Worm (Caenorhabditis elegans) whole organism, late embryonic: ENCODE measurements around the gene B0403.3.

ENCODE experiments used
- C08G9.2 ChIP-seq: sonication (generic microtip); optimal IDR thresholded peaks from 2 replicates; lab custom pipeline; 2016; ENCODE audit warnings: mild to moderate bottlenecking, missing genetic modification characterization, moderate library complexity, missing compliant biosample characterization
- C38D4.7 ChIP-seq: fragments of 200-800 bp; sonication (Bioruptor generic); optimal IDR thresholded peaks from 2 replicates; lab custom pipeline; 2018; ENCODE audit warnings: mild to moderate bottlenecking, missing genetic modification characterization, moderate library complexity, missing compliant biosample characterization
- F13H6.1 ChIP-seq: sonication (generic microtip); optimal IDR thresholded peaks from 2 replicates; lab custom pipeline; 2016; ENCODE audit warnings: missing genetic modification characterization, missing compliant biosample characterization
- K02D7.2 ChIP-seq: sonication (generic microtip); optimal IDR thresholded peaks from 2 replicates; lab custom pipeline; 2017; ENCODE audit warnings: mild to moderate bottlenecking, missing genetic modification characterization, missing compliant biosample characterization
- K09A11.1 ChIP-seq: sonication (generic microtip); optimal IDR thresholded peaks from 2 replicates; lab custom pipeline; 2017; ENCODE audit warnings: antibody characterized with exemption, mild to moderate bottlenecking, missing genetic modification characterization, missing compliant biosample characterization; ENCODE audit not compliant: insufficient read depth
- Y22D7AL.16 ChIP-seq: sonication (generic microtip); optimal IDR thresholded peaks from 2 replicates; lab custom pipeline; 2016; ENCODE audit warnings: missing genetic modification characterization, missing compliant biosample characterization
- ceh-14 ChIP-seq: sonication (generic microtip); optimal IDR thresholded peaks from 2 replicates; lab custom pipeline; 2016; ENCODE audit warnings: missing genotype, missing genetic modification characterization, missing compliant biosample characterization
- ceh-18 ChIP-seq: sonication (generic microtip); optimal IDR thresholded peaks from 2 replicates; lab custom pipeline; 2016; ENCODE audit warnings: missing genetic modification characterization, missing compliant biosample characterization
- ceh-2 ChIP-seq: sonication (generic microtip); optimal IDR thresholded peaks from 2 replicates; lab custom pipeline; 2016; ENCODE audit warnings: missing genotype, missing genetic modification characterization, missing compliant biosample characterization
- ceh-22 ChIP-seq: sonication (generic microtip); optimal IDR thresholded peaks from 2 replicates; lab custom pipeline; 2017; ENCODE audit warnings: missing biosample characterization, missing genetic modification characterization
- ceh-24 ChIP-seq: sonication (generic microtip); optimal IDR thresholded peaks from 2 replicates; lab custom pipeline; 2016; ENCODE audit warnings: mild to moderate bottlenecking, missing genetic modification characterization, missing compliant biosample characterization
- ceh-30 ChIP-seq: fragments of 150-350 bp; optimal IDR thresholded peaks from 2 replicates; lab custom pipeline; 2014; ENCODE audit warnings: missing biosample characterization, missing genetic modification characterization
- ceh-31 ChIP-seq: sonication (generic microtip); optimal IDR thresholded peaks from 2 replicates; lab custom pipeline; 2016; ENCODE audit warnings: missing genetic modification characterization, missing compliant biosample characterization
- ceh-34 ChIP-seq: sonication (generic microtip); optimal IDR thresholded peaks from 2 replicates; lab custom pipeline; 2016; ENCODE audit warnings: mild to moderate bottlenecking, missing genetic modification characterization, missing compliant biosample characterization
- ceh-48 ChIP-seq: sonication (generic microtip); optimal IDR thresholded peaks from 2 replicates; lab custom pipeline; 2016; ENCODE audit warnings: missing genetic modification characterization, inconsistent platforms, missing compliant biosample characterization
- che-1 ChIP-seq: sonication (generic microtip); optimal IDR thresholded peaks from 2 replicates; lab custom pipeline; 2016; ENCODE audit warnings: mild to moderate bottlenecking, missing genetic modification characterization, missing compliant biosample characterization
- dmd-4 ChIP-seq: sonication (generic microtip); optimal IDR thresholded peaks from 2 replicates; lab custom pipeline; 2016; ENCODE audit warnings: borderline replicate concordance, missing genetic modification characterization, missing compliant biosample characterization
- dve-1 ChIP-seq: sonication (generic microtip); optimal IDR thresholded peaks from 2 replicates; lab custom pipeline; 2017; ENCODE audit warnings: antibody characterized with exemption, mild to moderate bottlenecking, missing genetic modification characterization, missing compliant biosample characterization
- elt-2 ChIP-seq: sonication (generic microtip); optimal IDR thresholded peaks from 2 replicates; lab custom pipeline; 2016; ENCODE audit warnings: missing genetic modification reagents, missing genetic modification characterization, missing compliant biosample characterization
- elt-4 ChIP-seq: sonication (generic microtip); optimal IDR thresholded peaks from 2 replicates; lab custom pipeline; 2016; ENCODE audit warnings: missing genetic modification characterization, missing compliant biosample characterization
- ets-4 ChIP-seq: sonication (generic microtip); optimal IDR thresholded peaks from 2 replicates; lab custom pipeline; 2016; ENCODE audit warnings: missing genetic modification characterization, missing compliant biosample characterization
- eyg-1 ChIP-seq: sonication (generic microtip); optimal IDR thresholded peaks from 2 replicates; lab custom pipeline; 2016; ENCODE audit warnings: missing genotype, missing genetic modification characterization, missing compliant biosample characterization
- fax-1 ChIP-seq: sonication (generic microtip); optimal IDR thresholded peaks from 2 replicates; lab custom pipeline; 2016; ENCODE audit warnings: missing genotype, missing genetic modification characterization, missing compliant biosample characterization
- fkh-6 ChIP-seq: sonication (generic microtip); optimal IDR thresholded peaks from 2 replicates; lab custom pipeline; 2016; ENCODE audit warnings: missing genetic modification characterization, missing compliant biosample characterization
- gmeb-2 ChIP-seq: sonication (generic microtip); optimal IDR thresholded peaks from 2 replicates; lab custom pipeline; 2016; ENCODE audit warnings: missing genetic modification characterization, inconsistent platforms, missing compliant biosample characterization
- hlh-13 ChIP-seq: fragments of 200-800 bp; sonication (Bioruptor generic); optimal IDR thresholded peaks from 2 replicates; lab custom pipeline; 2018; ENCODE audit warnings: mild to moderate bottlenecking, missing genetic modification characterization, missing compliant biosample characterization
- hlh-30 ChIP-seq: sonication (generic microtip); optimal IDR thresholded peaks from 2 replicates; lab custom pipeline; 2017; ENCODE audit warnings: antibody characterized with exemption, missing genetic modification characterization, missing compliant biosample characterization; ENCODE audit not compliant: insufficient read depth
- hlh-8 ChIP-seq: sonication (generic microtip); optimal IDR thresholded peaks from 2 replicates; lab custom pipeline; 2016; ENCODE audit warnings: missing genotype, missing genetic modification characterization, missing compliant biosample characterization
- lin-11 ChIP-seq: fragments of 200-800 bp; sonication (Bioruptor generic); optimal IDR thresholded peaks from 2 replicates; lab custom pipeline; 2018; ENCODE audit warnings: mild to moderate bottlenecking, missing genetic modification characterization, missing compliant biosample characterization
- madf-2 ChIP-seq: sonication (generic microtip); optimal IDR thresholded peaks from 2 replicates; lab custom pipeline; 2017; ENCODE audit warnings: missing genetic modification characterization, missing compliant biosample characterization
- nfya-1 ChIP-seq: sonication (generic microtip); optimal IDR thresholded peaks from 2 replicates; lab custom pipeline; 2017; ENCODE audit warnings: missing genetic modification characterization, mild to moderate bottlenecking, missing compliant biosample characterization, antibody characterized with exemption, moderate library complexity
- nhr-11 ChIP-seq: fragments of 150-350 bp; optimal IDR thresholded peaks from 2 replicates; lab custom pipeline; 2014; ENCODE audit warnings: missing biosample characterization, missing genetic modification characterization
- nhr-232 ChIP-seq: sonication (generic microtip); optimal IDR thresholded peaks from 2 replicates; lab custom pipeline; 2016; ENCODE audit warnings: missing genetic modification characterization, missing compliant biosample characterization
- odd-2 ChIP-seq: sonication (generic microtip); optimal IDR thresholded peaks from 2 replicates; lab custom pipeline; 2017; ENCODE audit warnings: antibody characterized with exemption, mild to moderate bottlenecking, missing genetic modification characterization, missing compliant biosample characterization
- pag-3 ChIP-seq: sonication (generic microtip); optimal IDR thresholded peaks from 2 replicates; lab custom pipeline; 2016; ENCODE audit warnings: missing compliant biosample characterization, missing genetic modification characterization, borderline replicate concordance
- pax-1 ChIP-seq: fragments of 150-350 bp; optimal IDR thresholded peaks from 2 replicates; lab custom pipeline; 2014; ENCODE audit warnings: missing biosample characterization, missing genetic modification characterization
- pqm-1 ChIP-seq: sonication (generic microtip); optimal IDR thresholded peaks from 2 replicates; lab custom pipeline; 2016; ENCODE audit warnings: missing genetic modification characterization, missing compliant biosample characterization
- ref-2 ChIP-seq: sonication (generic microtip); optimal IDR thresholded peaks from 2 replicates; lab custom pipeline; 2016; ENCODE audit warnings: missing genetic modification characterization, missing compliant biosample characterization
- rnt-1 ChIP-seq: sonication (generic microtip); optimal IDR thresholded peaks from 2 replicates; lab custom pipeline; 2016; ENCODE audit warnings: missing genetic modification characterization, missing compliant biosample characterization
- sdc-2 ChIP-seq: sonication (generic microtip); optimal IDR thresholded peaks from 2 replicates; lab custom pipeline; 2016; ENCODE audit warnings: missing genotype, missing genetic modification characterization, missing compliant biosample characterization
- sox-4 ChIP-seq: sonication (generic microtip); optimal IDR thresholded peaks from 2 replicates; lab custom pipeline; 2017; ENCODE audit warnings: mild to moderate bottlenecking, missing genetic modification characterization, inconsistent platforms, missing compliant biosample characterization
- syd-9 ChIP-seq: sonication (generic microtip); optimal IDR thresholded peaks from 2 replicates; lab custom pipeline; 2016; ENCODE audit warnings: mild to moderate bottlenecking, missing genetic modification characterization, moderate library complexity, missing compliant biosample characterization
- tbx-2 ChIP-seq: sonication (generic microtip); optimal IDR thresholded peaks from 2 replicates; lab custom pipeline; 2016; ENCODE audit warnings: missing genetic modification characterization, missing compliant biosample characterization
- tbx-7 ChIP-seq: sonication (generic microtip); optimal IDR thresholded peaks from 2 replicates; lab custom pipeline; 2016; ENCODE audit warnings: missing genotype, missing genetic modification characterization, missing compliant biosample characterization
- unc-3 ChIP-seq, 2 experiments: fragments of 200-800 bp in 1 of 2; sonication (Bioruptor generic) in 1 of 2; sonication (generic microtip) in 1 of 2; conservative IDR thresholded peaks in 1 of 2; optimal IDR thresholded peaks in 1 of 2; 2 replicates each; pipeline versions ENCODE4 v1.3.6 to Lab custom; 2016 to 2022; ENCODE audit warnings: missing compliant biosample characterization in 2 of 2, missing genetic modification characterization in 2 of 2, missing genetic modification reagents in 1 of 2
- unc-42 ChIP-seq: sonication (generic microtip); optimal IDR thresholded peaks from 2 replicates; lab custom pipeline; 2016; ENCODE audit warnings: missing genotype, missing genetic modification characterization, missing compliant biosample characterization
- unc-55 ChIP-seq: sonication (generic microtip); optimal IDR thresholded peaks from 2 replicates; lab custom pipeline; 2017; ENCODE audit warnings: missing biosample characterization, missing genetic modification reagents, missing genetic modification characterization
- zip-5 ChIP-seq: sonication (generic microtip); optimal IDR thresholded peaks from 2 replicates; lab custom pipeline; 2016; ENCODE audit warnings: missing genetic modification characterization, missing compliant biosample characterization
- ztf-16 ChIP-seq: sonication (generic microtip); optimal IDR thresholded peaks from 2 replicates; lab custom pipeline; 2017; ENCODE audit warnings: missing genetic modification characterization, missing compliant biosample characterization

Gene B0403.3

ce11 chrX:7075250-7075649 lies 12.1 kb upstream of the B0403.3 start, which contains the start of gene B0403.6:
Gene B0403.6 (minus strand): TSS chrX:7075350.
- TF ChIP-seq K09A11.1 (tag; lab: Kevin White, UChicago) (no peak), gmeb-2 (no peak), K02D7.2 (tag; lab: Kevin White, UChicago) (no peak), dmd-4 (tag; lab: Kevin White, UChicago) (no peak), sox-4 (tag; lab: Kevin White, UChicago) (no peak), fkh-6 (tag; lab: Kevin White, UChicago) (no peak), ceh-18 (tag; lab: Kevin White, UChicago) (no peak), elt-4 (no peak)

ce11 chrX:7068400-7068799 lies 5.3 kb upstream of the B0403.3 start, which contains the start of gene pdi-6:
Gene pdi-6 (minus strand): TSS chrX:7068563.
- peak; percentile 17 for TF ChIP-seq zip-5 (tag; lab: Kevin White, UChicago)
- peak; percentile 47 for TF ChIP-seq F13H6.1 (tag; lab: Kevin White, UChicago)
- TF ChIP-seq ceh-14 (tag; lab: Kevin White, UChicago), result peak; percentile 25
- TF ChIP-seq pqm-1, result peak; percentile 27
- peak; percentile 63 for TF ChIP-seq hlh-30 (tag; lab: Kevin White, UChicago)
- peak; percentile 20 for TF ChIP-seq ztf-16 (tag; lab: Kevin White, UChicago)
- TF ChIP-seq C08G9.2, result peak; percentile 80
- peak; percentile 100 for TF ChIP-seq nfya-1 (tag; lab: Kevin White, UChicago)
- TF ChIP-seq tbx-7 (tag; lab: Kevin White, UChicago), result peak; percentile 59
- peak; percentile 81 for TF ChIP-seq ceh-2 (tag; lab: Kevin White, UChicago)
- no peak for TF ChIP-seq lin-11 (tag; lab: Kevin White, UChicago)
- TF ChIP-seq ref-2, result peak; percentile 49
- TF ChIP-seq sdc-2 (tag; lab: Kevin White, UChicago), result peak; percentile 48
- peak; percentile 94 for TF ChIP-seq ceh-31 (tag; lab: Kevin White, UChicago)
- TF ChIP-seq tbx-2, result peak; percentile 89
- TF ChIP-seq ets-4 (tag; lab: Kevin White, UChicago), result peak; percentile 76
- TF ChIP-seq elt-2 (tag; lab: Kevin White, UChicago), result peak; percentile 60
- TF ChIP-seq sox-4 (tag; lab: Kevin White, UChicago), result peak; percentile 20
- no peak for TF ChIP-seq nhr-11 (tag; lab: Kevin White, UChicago)
- peak; percentile 68 for TF ChIP-seq unc-42 (tag; lab: Kevin White, UChicago)
- no peak for TF ChIP-seq K09A11.1 (tag; lab: Kevin White, UChicago)
- peak; percentile 20 for TF ChIP-seq eyg-1 (tag; lab: Kevin White, UChicago)
- no peak for TF ChIP-seq dmd-4 (tag; lab: Kevin White, UChicago)
- TF ChIP-seq C38D4.7 (GFP tag; lab: Kevin White, UChicago), result no peak
- no peak for TF ChIP-seq odd-2 (tag; lab: Kevin White, UChicago)
- no peak for TF ChIP-seq hlh-13 (GFP tag; lab: Kevin White, UChicago)
- TF ChIP-seq ceh-24 (tag; lab: Kevin White, UChicago), result no peak
- no peak for TF ChIP-seq unc-55 (GFP tag; lab: Kevin White, UChicago)
- TF ChIP-seq rnt-1, result peak; percentile 73
- TF ChIP-seq nhr-232 (tag; lab: Kevin White, UChicago), result no peak
- no peak for TF ChIP-seq ceh-30 (tag; lab: Kevin White, UChicago)
- peak; percentile 70 for TF ChIP-seq hlh-8
- TF ChIP-seq ceh-34 (tag; lab: Kevin White, UChicago), result peak; percentile 67
- peak; percentile 48 for TF ChIP-seq dve-1
- TF ChIP-seq che-1 (tag; lab: Kevin White, UChicago), result no peak
- TF ChIP-seq syd-9 (tag; lab: Kevin White, UChicago), result no peak
- no peak for TF ChIP-seq madf-2 (tag; lab: Kevin White, UChicago)
- TF ChIP-seq ceh-22 (tag; lab: Kevin White, UChicago), result no peak
- TF ChIP-seq Y22D7AL.16 (tag; lab: Kevin White, UChicago), result no peak
- peak; percentile 47 for TF ChIP-seq fkh-6 (tag; lab: Kevin White, UChicago)
- TF ChIP-seq unc-3 (GFP tag; conservative IDR thresholded peaks at IDR 0.05; lab: Robert Waterston, UW), result no peak
- TF ChIP-seq unc-3 (tag; optimal IDR thresholded peaks at IDR 0.05; lab: Kevin White, UChicago), result no peak
- no peak for TF ChIP-seq ceh-48
- TF ChIP-seq fax-1 (tag; lab: Kevin White, UChicago), result peak; percentile 20
- peak; percentile 42 for TF ChIP-seq ceh-18 (tag; lab: Kevin White, UChicago)
- no peak for TF ChIP-seq pag-3 (tag; lab: Kevin White, UChicago)
- TF ChIP-seq pax-1 (tag; lab: Kevin White, UChicago), result peak; percentile 32
- TF ChIP-seq, all 69 proteins: peak for 27
